Worm (Caenorhabditis elegans) whole organism, L3 larva: Measurements from ENCODE around the gene tag-241.

Experiments used
- ama-1 ChIP-seq: fragments of 150-350 bp; optimal IDR thresholded peaks from 2 replicates; lab custom pipeline; 2018
- egl-5 ChIP-seq: fragments of 150-350 bp; optimal IDR thresholded peaks from 2 replicates; lab custom pipeline; 2017; ENCODE audit warnings: missing biosample characterization, missing genetic modification reagents, missing genetic modification characterization, inconsistent platforms
- lin-39 ChIP-seq: fragments of 150-350 bp; optimal IDR thresholded peaks from 2 replicates; lab custom pipeline; 2018; ENCODE audit warnings: missing biosample characterization, missing genetic modification reagents, missing genetic modification characterization
- nhr-11 ChIP-seq: fragments of 150-350 bp; optimal IDR thresholded peaks from 2 replicates; lab custom pipeline; 2014; ENCODE audit warnings: missing biosample characterization, missing genetic modification characterization
- nhr-12 ChIP-seq: fragments of 150-350 bp; optimal IDR thresholded peaks from 2 replicates; lab custom pipeline; 2014; ENCODE audit warnings: missing biosample characterization, missing genetic modification characterization

DNA sequence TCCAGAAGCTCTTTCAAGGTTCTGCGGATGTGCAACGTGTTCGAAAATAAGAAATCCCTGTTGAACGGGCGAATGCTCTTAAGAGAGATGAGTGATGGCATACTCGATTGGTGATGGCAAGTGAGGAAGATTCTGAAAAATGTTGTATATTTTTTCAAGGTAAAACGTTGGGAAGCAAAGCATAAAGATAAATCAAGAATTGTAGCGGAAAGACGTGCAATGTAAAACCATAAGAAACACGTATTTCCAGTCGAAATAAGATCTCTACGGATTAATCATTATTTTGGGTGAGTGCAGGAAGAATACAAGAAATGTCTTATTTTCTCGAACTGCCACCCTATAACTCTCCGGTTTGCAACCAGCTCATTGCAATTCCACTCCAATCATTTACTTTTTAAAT lies 45.5 kb downstream of the tag-241 start, which contains the start of gene dot-1.2:
- no peak for TF ChIP-seq ama-1 (lab: Kevin White, UChicago)
- TF ChIP-seq lin-39 (tag; lab: Kevin White, UChicago) = no peak
- TF ChIP-seq nhr-12 (tag; lab: Kevin White, UChicago) = no peak
- no peak for TF ChIP-seq nhr-11
- no peak for TF ChIP-seq egl-5 (tag; lab: Kevin White, UChicago)
